Fruit fly (Drosophila melanogaster) whole organism, embryonic: ENCODE measurements around the gene CG5815.

Source experiments
- ATbp ChIP-seq: fragments of 200-800 bp; sonication (Bioruptor generic); optimal IDR thresholded peaks from 2 replicates; lab custom pipeline; 2017; ENCODE audit warnings: missing biosample characterization, mild to moderate bottlenecking, missing genetic modification characterization, missing genetic modification reagents
- CG10209 ChIP-seq: fragments of 200-800 bp; sonication (Bioruptor generic); optimal IDR thresholded peaks from 3 replicates; lab custom pipeline; 2017; ENCODE audit warnings: missing biosample characterization, mild to moderate bottlenecking, missing genetic modification characterization, missing genetic modification reagents
- CG10274 ChIP-seq: fragments of 200-800 bp; sonication (Bioruptor generic); optimal IDR thresholded peaks from 3 replicates; lab custom pipeline; 2017; ENCODE audit warnings: missing biosample characterization, mild to moderate bottlenecking, missing genetic modification characterization
- CG11504 ChIP-seq: fragments of 200-800 bp; sonication (Bioruptor generic); optimal IDR thresholded peaks from 3 replicates; lab custom pipeline; 2019; ENCODE audit warnings: missing biosample characterization, mild to moderate bottlenecking, missing genetic modification characterization, moderate library complexity
- CG11695 ChIP-seq: fragments of 200-800 bp; sonication (Bioruptor generic); IDR thresholded peaks from 3 replicates; pipeline ENCODE4 v1.3.6; 2022; ENCODE audit warnings: missing biosample characterization, missing genetic modification characterization
- CG12071 ChIP-seq: fragments of 200-800 bp; sonication (Bioruptor generic); optimal IDR thresholded peaks from 3 replicates; lab custom pipeline; 2018; ENCODE audit warnings: missing biosample characterization, mild to moderate bottlenecking, missing genetic modification characterization
- CG12391 ChIP-seq: fragments of 200-800 bp; sonication (Bioruptor generic); optimal IDR thresholded peaks from 3 replicates; lab custom pipeline; 2018; ENCODE audit warnings: missing biosample characterization, mild to moderate bottlenecking, missing genetic modification characterization, moderate library complexity
- CG13123 ChIP-seq: fragments of 200-800 bp; sonication (Bioruptor generic); optimal IDR thresholded peaks from 2 replicates; lab custom pipeline; 2016; ENCODE audit warnings: missing biosample characterization, missing genetic modification characterization
- CG13296 ChIP-seq: fragments of 200-800 bp; sonication (Bioruptor generic); optimal IDR thresholded peaks from 3 replicates; lab custom pipeline; 2018; ENCODE audit warnings: missing biosample characterization, mild to moderate bottlenecking, missing genetic modification characterization
- CG15514 ChIP-seq: fragments of 200-800 bp; sonication (Bioruptor generic); optimal IDR thresholded peaks from 3 replicates; lab custom pipeline; 2017; ENCODE audit warnings: missing biosample characterization, missing genetic modification characterization, mild to moderate bottlenecking, moderate library complexity, missing genetic modification reagents
- CG16813 ChIP-seq: fragments of 200-800 bp; sonication (Bioruptor generic); IDR thresholded peaks from 3 replicates; pipeline ENCODE4 v1.3.6; 2022; ENCODE audit warnings: missing biosample characterization, missing genetic modification characterization; ENCODE audit not compliant: partially characterized antibody
- CG31365 ChIP-seq: fragments of 200-800 bp; sonication (Bioruptor generic); optimal IDR thresholded peaks from 2 replicates; lab custom pipeline; 2018; ENCODE audit warnings: missing biosample characterization, mild to moderate bottlenecking, missing genetic modification characterization
- CG3281 ChIP-seq: fragments of 200-800 bp; sonication (Bioruptor generic); optimal IDR thresholded peaks from 3 replicates; lab custom pipeline; 2017; ENCODE audit warnings: missing biosample characterization, mild to moderate bottlenecking, missing genetic modification characterization
- CG5180 ChIP-seq: fragments of 200-800 bp; sonication (Bioruptor generic); optimal IDR thresholded peaks from 3 replicates; lab custom pipeline; 2017; ENCODE audit warnings: missing biosample characterization, missing genetic modification characterization, mild to moderate bottlenecking, moderate library complexity, missing genetic modification reagents
- CG6765 ChIP-seq: fragments of 200-800 bp; sonication (Bioruptor generic); optimal IDR thresholded peaks from 3 replicates; lab custom pipeline; 2017; ENCODE audit warnings: missing biosample characterization, mild to moderate bottlenecking, missing genetic modification characterization
- CG6791 ChIP-seq: fragments of 200-800 bp; sonication (Bioruptor generic); IDR thresholded peaks from 3 replicates; pipeline ENCODE4 v1.3.6; 2022; ENCODE audit warnings: missing biosample characterization, missing genetic modification characterization; ENCODE audit not compliant: partially characterized antibody
- CG7372 ChIP-seq: fragments of 200-800 bp; sonication (Bioruptor generic); IDR thresholded peaks from 2 replicates; pipeline ENCODE4 v1.3.6; 2022; ENCODE audit warnings: missing biosample characterization, missing genetic modification characterization
- CG7928 ChIP-seq: fragments of 200-800 bp; sonication (Bioruptor generic); optimal IDR thresholded peaks from 2 replicates; lab custom pipeline; 2017; ENCODE audit warnings: missing biosample characterization, mild to moderate bottlenecking, missing genetic modification characterization
- Chrac-16 ChIP-seq: fragments of 200-800 bp; sonication (Bioruptor generic); optimal IDR thresholded peaks from 3 replicates; lab custom pipeline; 2016; ENCODE audit warnings: missing biosample characterization, missing genetic modification characterization
- Dbx ChIP-seq: fragments of 200-800 bp; sonication (Bioruptor generic); IDR thresholded peaks from 3 replicates; pipeline ENCODE4 v1.3.6; 2022; ENCODE audit warnings: missing biosample characterization, missing genetic modification characterization
- Dip2 ChIP-seq: fragments of 200-800 bp; sonication (Bioruptor generic); IDR thresholded peaks from 2 replicates; pipeline ENCODE4 v1.3.6; 2022; ENCODE audit warnings: missing biosample characterization, missing genetic modification characterization
- Drgx ChIP-seq: fragments of 200-800 bp; sonication (Bioruptor generic); IDR thresholded peaks from 2 replicates; pipeline ENCODE4 v1.3.6; 2022; ENCODE audit warnings: missing biosample characterization, missing genetic modification characterization
- Jarid2 ChIP-seq: fragments of 200-800 bp; sonication (Bioruptor generic); optimal IDR thresholded peaks from 3 replicates; lab custom pipeline; 2017; ENCODE audit warnings: mild to moderate bottlenecking, missing biosample characterization, missing genetic modification reagents, missing genetic modification characterization
- Med ChIP-seq: fragments of 200-800 bp; sonication (Bioruptor generic); peaks from one replicate; lab custom pipeline; 2016; ENCODE audit warnings: missing biosample characterization, missing genetic modification characterization, mild to moderate bottlenecking, inconsistent platforms, moderate library complexity
- Meics ChIP-seq: fragments of 200-800 bp; sonication (Bioruptor generic); optimal IDR thresholded peaks from 2 replicates; lab custom pipeline; 2017; ENCODE audit warnings: missing biosample characterization, mild to moderate bottlenecking, missing genetic modification characterization
- Ravus ChIP-seq: fragments of 200-800 bp; sonication (Bioruptor generic); IDR thresholded peaks from 2 replicates; pipeline ENCODE4 v1.3.6; 2022; ENCODE audit warnings: missing biosample characterization, missing genetic modification characterization
- Sin3A ChIP-seq: fragments of >200 bp; optimal IDR thresholded peaks from 2 replicates; lab custom pipeline; 2018
- Sry-β ChIP-seq: fragments of 200-800 bp; sonication (Bioruptor generic); optimal IDR thresholded peaks from 2 replicates; lab custom pipeline; 2018; ENCODE audit warnings: missing biosample characterization, mild to moderate bottlenecking, missing genetic modification characterization, moderate library complexity
- cas ChIP-seq: fragments of 200-800 bp; sonication (Bioruptor generic); IDR thresholded peaks from 2 replicates; pipeline ENCODE4 v1.3.6; 2022; ENCODE audit warnings: missing biosample characterization, missing genetic modification characterization
- ci ChIP-seq: fragments of 200-800 bp; sonication (Bioruptor generic); IDR thresholded peaks from 3 replicates; pipeline ENCODE4 v1.3.6; 2022; ENCODE audit warnings: missing biosample characterization, missing genetic modification characterization
- dysf ChIP-seq: fragments of 200-800 bp; sonication (Bioruptor generic); IDR thresholded peaks from 3 replicates; pipeline ENCODE4 v1.3.6; 2022; ENCODE audit warnings: missing biosample characterization, missing genetic modification characterization
- ewg ChIP-seq: fragments of 200-800 bp; sonication (Bioruptor generic); optimal IDR thresholded peaks from 3 replicates; lab custom pipeline; 2017; ENCODE audit warnings: mild to moderate bottlenecking, missing biosample characterization, missing genetic modification reagents, missing genetic modification characterization
- fd3F ChIP-seq: fragments of 200-800 bp; sonication (Bioruptor generic); optimal IDR thresholded peaks from 2 replicates; lab custom pipeline; 2018; ENCODE audit warnings: missing biosample characterization, mild to moderate bottlenecking, missing genetic modification characterization, moderate library complexity
- ham ChIP-seq: fragments of 200-800 bp; sonication (Bioruptor generic); IDR thresholded peaks from 2 replicates; pipeline ENCODE4 v1.3.6; 2022; ENCODE audit warnings: missing biosample characterization, missing genetic modification characterization
- hbn ChIP-seq: fragments of 200-800 bp; sonication (Bioruptor generic); IDR thresholded peaks from 2 replicates; pipeline ENCODE4 v1.3.6; 2022; ENCODE audit warnings: missing biosample characterization, missing genetic modification characterization; ENCODE audit not compliant: partially characterized antibody
- lab ChIP-seq: fragments of 200-800 bp; sonication (Bioruptor generic); optimal IDR thresholded peaks from 3 replicates; lab custom pipeline; 2017; ENCODE audit warnings: missing biosample characterization, missing genetic modification characterization, mild to moderate bottlenecking, moderate library complexity, missing genetic modification reagents
- lov ChIP-seq, 2 experiments: fragments of 200-800 bp in 1 of 2; fragments of >200 bp in 1 of 2; sonication (Bioruptor generic) in 1 of 2; IDR thresholded peaks in 1 of 2; optimal IDR thresholded peaks in 1 of 2; 2 replicates in 1 of 2; 3 replicates in 1 of 2; pipeline versions ENCODE4 v1.3.6 to Lab custom; 2017 to 2022; ENCODE audit warnings: missing biosample characterization in 1 of 2, missing genetic modification characterization in 1 of 2
- mam ChIP-seq: fragments of 200-800 bp; sonication (Bioruptor generic); optimal IDR thresholded peaks from 3 replicates; lab custom pipeline; 2016; ENCODE audit warnings: missing biosample characterization, missing genetic modification characterization
- pan ChIP-seq, 4 experiments: fragments of >200 bp in 3 of 4; fragments of 200-800 bp in 1 of 4; sonication (Bioruptor generic) in 1 of 4; optimal IDR thresholded peaks in 3 of 4; IDR thresholded peaks in 1 of 4; 2 replicates each; pipeline versions ENCODE4 v1.3.6 to Lab custom; 2017 to 2022; ENCODE audit warnings: missing biosample characterization in 2 of 4, missing genetic modification characterization in 2 of 4, mixed read lengths in 1 of 4
- row ChIP-seq: fragments of 200-800 bp; sonication (Bioruptor generic); IDR thresholded peaks from 3 replicates; pipeline ENCODE4 v1.3.6; 2022; ENCODE audit warnings: missing biosample characterization, missing genetic modification characterization
- tgo ChIP-seq: fragments of 200-800 bp; sonication (Bioruptor generic); IDR thresholded peaks from 3 replicates; pipeline ENCODE4 v1.3.6; 2022; ENCODE audit warnings: missing biosample characterization, missing genetic modification characterization
- toy ChIP-seq: fragments of 200-800 bp; sonication (Bioruptor generic); IDR thresholded peaks from 2 replicates; pipeline ENCODE4 v1.3.6; 2022; ENCODE audit warnings: missing biosample characterization, missing genetic modification characterization
- tup ChIP-seq: fragments of 200-800 bp; sonication (Bioruptor generic); optimal IDR thresholded peaks from 2 replicates; lab custom pipeline; 2016; ENCODE audit warnings: missing biosample characterization, mild to moderate bottlenecking, missing genetic modification characterization, moderate library complexity
- z ChIP-seq: fragments of 200-800 bp; sonication (Bioruptor generic); IDR thresholded peaks from 3 replicates; pipeline ENCODE4 v1.3.6; 2022; ENCODE audit warnings: missing biosample characterization, missing genetic modification characterization

The CG5815 gene

dm6 chr3R:27067362-27067761 lies 45.0 kb upstream of the CG5815 start (continued):
- no peak for TF ChIP-seq lov (optimal IDR thresholded peaks at IDR 0.05; lab: Kevin White, UChicago)
- no peak for TF ChIP-seq lov (GFP tag; IDR thresholded peaks at IDR 0.05; lab: Robert Waterston, UW)
- no peak for TF ChIP-seq CG13296 (GFP tag; lab: Kevin White, UChicago)
- peak; percentile 55 for TF ChIP-seq ATbp (GFP tag; lab: Kevin White, UChicago)
- TF ChIP-seq ewg (GFP tag; lab: Kevin White, UChicago) = peak; percentile 54

- peak; percentile 22 for TF ChIP-seq CG15514 (GFP tag; lab: Kevin White, UChicago)
- TF ChIP-seq ci = 0 out of 3 replicates have a peak, but pooled peaks have one; percentile 11
- no peak for TF ChIP-seq CG13123 (GFP tag; lab: Kevin White, UChicago)
- TF ChIP-seq dysf = peak; percentile 23; the same call in 1 of the 3 replicates
- TF ChIP-seq Med = peak; percentile 72
- TF ChIP-seq CG10274 (GFP tag; lab: Kevin White, UChicago) = peak; percentile 51
- TF ChIP-seq Drgx = peak; percentile 12; the same call in 1 of the 2 replicates
- peak; percentile 2 for TF ChIP-seq lab
- no peak for TF ChIP-seq Chrac-16 (GFP tag; lab: Kevin White, UChicago)
- no peak for TF ChIP-seq cas (GFP tag; lab: Robert Waterston, UW)
- TF ChIP-seq CG6765 (GFP tag; lab: Kevin White, UChicago) = no peak
Observed at dm6 chr3R:27069201-27069600, 43.2 kb upstream of the CG5815 start.

dm6 chr3R:27069810-27070625 lies 42.3 kb upstream of the CG5815 start, which contains the start of gene spz:
Gene spz (minus strand): TSS chr3R:27070070.
- TF ChIP-seq CG12391 = no peak
- TF ChIP-seq ham (GFP tag; lab: Robert Waterston, UW) = no peak
- TF ChIP-seq tgo (GFP tag; lab: Robert Waterston, UW) = no peak
- 0 out of 2 replicates have a peak, but pooled peaks have one; percentile 24 for TF ChIP-seq hbn (GFP tag; lab: Robert Waterston, UW)
- TF ChIP-seq Ravus (GFP tag; lab: Robert Waterston, UW) = no peak
- TF ChIP-seq CG12071 = no peak
- peak; percentile 54; the same call in 1 of the 3 replicates for TF ChIP-seq CG11695 (GFP tag; lab: Robert Waterston, UW)
- no peak for TF ChIP-seq Sry-β (GFP tag; lab: Kevin White, UChicago)
- TF ChIP-seq tup = no peak
- no peak for TF ChIP-seq CG7372 (GFP tag; lab: Robert Waterston, UW)
- 0 out of 3 replicates have a peak, but pooled peaks have one; percentile 26 for TF ChIP-seq CG6791 (GFP tag; lab: Robert Waterston, UW)
- peak; percentile 17 for TF ChIP-seq CG10209
- no peak for TF ChIP-seq CG7928 (GFP tag; lab: Kevin White, UChicago)
- no peak for TF ChIP-seq Sin3A
- TF ChIP-seq Dbx (GFP tag; lab: Robert Waterston, UW) = no peak
- peak; percentile 7 for TF ChIP-seq Meics
- TF ChIP-seq mam (GFP tag; lab: Kevin White, UChicago) = no peak
- 0 out of 3 replicates have a peak, but pooled peaks have one; percentile 36 for TF ChIP-seq z (GFP tag; lab: Robert Waterston, UW)
- TF ChIP-seq CG5180 = no peak
- no peak for TF ChIP-seq CG16813 (GFP tag; lab: Robert Waterston, UW)
- no peak for TF ChIP-seq toy
- TF ChIP-seq CG11504 (tag; lab: Kevin White, UChicago) = peak; percentile 58
- no peak for TF ChIP-seq fd3F (GFP tag; lab: Kevin White, UChicago)
- TF ChIP-seq pan (optimal IDR thresholded peaks at IDR 0.05; lab: Kevin White, UChicago) = no peak
- TF ChIP-seq pan (GFP tag; optimal IDR thresholded peaks at IDR 0.05 in 1 of 2, IDR thresholded peaks at IDR 0.05 in 1 of 2) = peak in 1 of 2 experiments; percentile 29
- peak; percentile 78 for TF ChIP-seq Jarid2 (GFP tag; lab: Kevin White, UChicago)
- TF ChIP-seq CG3281 = no peak
- TF ChIP-seq CG13296 (GFP tag; lab: Kevin White, UChicago) = no peak
- TF ChIP-seq CG31365 (tag; lab: Kevin White, UChicago) = no peak
- TF ChIP-seq Dip2 (GFP tag; lab: Robert Waterston, UW) = no peak
- peak; percentile 46; the same call in 1 of the 3 replicates for TF ChIP-seq row (GFP tag; lab: Robert Waterston, UW)
